Fruit fly (Drosophila melanogaster) whole organism, prepupa: ENCODE measurements around the gene PIG-K.

Source experiments
- CG10669 ChIP-seq: fragments of 200-800 bp; sonication (Bioruptor generic); optimal IDR thresholded peaks from 3 replicates; lab custom pipeline; 2018; ENCODE audit warnings: missing biosample characterization, mild to moderate bottlenecking, missing genetic modification characterization, moderate library complexity
- CG1621 ChIP-seq: fragments of 200-800 bp; sonication (Bioruptor generic); optimal IDR thresholded peaks from 3 replicates; lab custom pipeline; 2018; ENCODE audit warnings: missing biosample characterization, mild to moderate bottlenecking, missing genetic modification characterization
- CG3032 ChIP-seq: fragments of 200-800 bp; optimal IDR thresholded peaks from 2 replicates; lab custom pipeline; 2019; ENCODE audit warnings: missing biosample characterization, mild to moderate bottlenecking, missing genetic modification characterization, moderate library complexity
- CG32006 ChIP-seq: fragments of 200-800 bp; sonication (Bioruptor generic); optimal IDR thresholded peaks from 3 replicates; lab custom pipeline; 2017; ENCODE audit warnings: missing biosample characterization, mild to moderate bottlenecking, missing genetic modification characterization
- CG6163 ChIP-seq: fragments of 200-800 bp; sonication (Bioruptor generic); IDR thresholded peaks from 3 replicates; pipeline ENCODE4 v1.3.6; 2022; ENCODE audit warnings: missing biosample characterization, missing genetic modification characterization
- CG6276 ChIP-seq: fragments of 200-800 bp; sonication (Bioruptor generic); optimal IDR thresholded peaks from 2 replicates; lab custom pipeline; 2017; ENCODE audit warnings: missing biosample characterization, mild to moderate bottlenecking, missing genetic modification characterization
- CG6854 ChIP-seq: fragments of 200-800 bp; sonication (Bioruptor generic); optimal IDR thresholded peaks from 2 replicates; lab custom pipeline; 2017; ENCODE audit warnings: missing biosample characterization, mild to moderate bottlenecking, missing genetic modification characterization
- CG8632 ChIP-seq: fragments of 200-800 bp; sonication (Bioruptor generic); optimal IDR thresholded peaks from 3 replicates; lab custom pipeline; 2016; ENCODE audit warnings: missing biosample characterization, missing genetic modification characterization
- CG9139 ChIP-seq: fragments of 200-800 bp; sonication (Bioruptor generic); optimal IDR thresholded peaks from 3 replicates; lab custom pipeline; 2017; ENCODE audit warnings: missing biosample characterization, mild to moderate bottlenecking, missing genetic modification characterization
- Hr4 ChIP-seq: fragments of 200-800 bp; sonication (Bioruptor generic); optimal IDR thresholded peaks from 3 replicates; lab custom pipeline; 2016; ENCODE audit warnings: missing biosample characterization, missing genetic modification characterization
- OdsH ChIP-seq: fragments of 200-800 bp; sonication (Bioruptor generic); optimal IDR thresholded peaks from 3 replicates; lab custom pipeline; 2016; ENCODE audit warnings: missing biosample characterization, missing genetic modification characterization
- Smox ChIP-seq: fragments of 200-800 bp; sonication (Bioruptor generic); optimal IDR thresholded peaks from 3 replicates; lab custom pipeline; 2016; ENCODE audit warnings: missing biosample characterization, missing genetic modification characterization
- acj6 ChIP-seq: fragments of 200-800 bp; sonication (Bioruptor generic); optimal IDR thresholded peaks from 3 replicates; lab custom pipeline; 2016; ENCODE audit warnings: missing biosample characterization, missing genetic modification characterization
- ss ChIP-seq, 2 experiments: fragments of 200-800 bp; sonication (Bioruptor generic); optimal IDR thresholded peaks; 2 replicates in 1 of 2; 3 replicates in 1 of 2; lab custom pipeline; 2017 to 2018; ENCODE audit warnings: mild to moderate bottlenecking in 2 of 2, missing biosample characterization in 2 of 2, missing genetic modification characterization in 2 of 2, moderate library complexity in 1 of 2

DNA sequence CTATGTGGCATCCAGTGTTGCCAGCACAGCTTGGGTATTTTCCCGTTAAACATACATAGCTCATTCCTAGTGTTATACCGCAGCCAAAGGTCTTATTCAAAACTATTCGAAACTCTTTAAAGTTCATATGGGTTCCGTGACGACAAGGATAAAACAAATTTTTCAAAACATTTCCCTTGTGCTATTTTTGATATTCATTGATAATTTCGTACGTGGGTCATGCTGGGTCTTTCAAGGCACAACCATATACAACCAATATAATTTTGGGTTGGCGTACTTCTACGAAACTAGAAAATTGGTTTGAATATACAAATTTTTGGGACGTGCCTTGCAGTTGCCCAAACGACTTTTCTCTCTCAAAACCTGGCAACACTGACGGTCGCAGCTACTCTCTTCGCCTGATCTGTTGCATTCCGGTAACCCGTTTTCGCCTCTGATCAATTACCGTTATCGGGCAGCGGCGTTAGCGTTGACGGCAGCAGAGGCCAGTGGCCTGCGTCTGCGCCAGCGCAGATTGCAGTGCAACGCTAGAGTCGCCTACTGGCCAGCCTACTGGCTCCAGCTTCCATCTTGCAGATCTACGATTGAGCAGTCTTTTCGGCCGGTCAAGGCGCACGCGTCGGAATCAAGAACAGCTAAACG, 23.1 kb upstream of the PIG-K start:
- TF ChIP-seq CG6854 (GFP tag; lab: Kevin White, UChicago) (no peak), OdsH (GFP tag; lab: Kevin White, UChicago) (no peak), CG32006 (GFP tag; lab: Kevin White, UChicago) (peak; percentile 54), CG10669 (GFP tag; lab: Kevin White, UChicago) (no peak), CG9139 (GFP tag; lab: Kevin White, UChicago) (no peak), ss (GFP tag; optimal IDR thresholded peaks at IDR 0.05; lab: Kevin White, UChicago) (no peak), CG6163 (GFP tag; lab: Robert Waterston, UW) (no peak), CG6276 (GFP tag; lab: Kevin White, UChicago) (peak; percentile 11), Smox (no peak), CG1621 (tag; lab: Kevin White, UChicago) (no peak), acj6 (GFP tag; lab: Kevin White, UChicago) (no peak), Hr4 (no peak), CG8632 (GFP tag; lab: Kevin White, UChicago) (no peak), CG3032 (tag; lab: Kevin White, UChicago) (no peak)
